Fruit fly (Drosophila melanogaster): ENCODE measurements around the gene CG5157.
A peak's percentile ranks its signal among the peaks of the same experiment; 100 is the strongest.

dm6 chr3L:16160420-16161069 lies 22.9 kb upstream of the CG5157 start:
- TF ChIP-seq Jra (GFP tag; optimal IDR thresholded peaks at IDR 0.05) (no peak), OdsH (GFP tag; optimal IDR thresholded peaks at IDR 0.05) (peak; percentile 41)
